Fruit fly (Drosophila melanogaster): ENCODE measurements around the gene Npc2d.

Npc2d gene

dm6 chr3R:10100498-10101196 is 44.8 kb upstream of the Npc2d start (continued):
- TF ChIP-seq ara (GFP tag; IDR thresholded peaks at IDR 0.05), result 0 out of 2 replicates have a peak, but pooled peaks have one; percentile 7
- no peak for TF ChIP-seq fd102C (GFP tag; optimal IDR thresholded peaks at IDR 0.05)
- TF ChIP-seq CG12236 (GFP tag; optimal IDR thresholded peaks at IDR 0.05), result no peak
- peak; percentile 33 for TF ChIP-seq Six4 (GFP tag; optimal IDR thresholded peaks at IDR 0.05)
- TF ChIP-seq ase (GFP tag; IDR thresholded peaks at IDR 0.05), result peak; percentile 45; the same call in 1 of the 3 replicates
- TF ChIP-seq slp2 (GFP tag; optimal IDR thresholded peaks at IDR 0.05), result no peak
- TF ChIP-seq CG34224 (GFP tag; IDR thresholded peaks at IDR 0.05; ENCODE audit: partially characterized antibody), result no peak
- no peak for TF ChIP-seq Eip74EF (GFP tag; optimal IDR thresholded peaks at IDR 0.05)
- TF ChIP-seq gt (GFP tag; IDR thresholded peaks at IDR 0.05), result no peak
- peak; percentile 81 for TF ChIP-seq ci (GFP tag; IDR thresholded peaks at IDR 0.05)
- TF ChIP-seq pzg (GFP tag; optimal IDR thresholded peaks at IDR 0.05), result peak; percentile 42
- TF ChIP-seq CG7357 (GFP tag; IDR thresholded peaks at IDR 0.05), result no peak
- no peak for TF ChIP-seq Atf-2 (GFP tag; optimal IDR thresholded peaks at IDR 0.05)
- peak; percentile 63 for TF ChIP-seq D19B (GFP tag; optimal IDR thresholded peaks at IDR 0.05)
- no peak for TF ChIP-seq CG1602 (GFP tag; optimal IDR thresholded peaks at IDR 0.05)
- TF ChIP-seq CG17829 (tag; optimal IDR thresholded peaks at IDR 0.05), result peak; percentile 25
- no peak for TF ChIP-seq CG7963 (GFP tag; IDR thresholded peaks at IDR 0.05; ENCODE audit: partially characterized antibody)
- no peak for TF ChIP-seq CG15479 (GFP tag; optimal IDR thresholded peaks at IDR 0.05)
- TF ChIP-seq CG3847 (GFP tag; IDR thresholded peaks at IDR 0.05), result 0 out of 2 replicates have a peak, but pooled peaks have one; percentile 35
- no peak for TF ChIP-seq CG16815 (GFP tag; optimal IDR thresholded peaks at IDR 0.05)
- no peak for TF ChIP-seq CG11696 (GFP tag; IDR thresholded peaks at IDR 0.05)
- peak; percentile 52 for TF ChIP-seq tin (GFP tag; optimal IDR thresholded peaks at IDR 0.05)
- TF ChIP-seq crol (GFP tag; IDR thresholded peaks at IDR 0.05), result peak; percentile 98
- TF ChIP-seq CG18011 (GFP tag; optimal IDR thresholded peaks at IDR 0.05), result no peak
- no peak for TF ChIP-seq zf30C (GFP tag; optimal IDR thresholded peaks at IDR 0.05)
- TF ChIP-seq CG42726 (GFP tag; IDR thresholded peaks at IDR 0.05; ENCODE audit: partially characterized antibody), result peak; percentile 44; the same call in 1 of the 2 replicates
- TF ChIP-seq HHEX (GFP tag; optimal IDR thresholded peaks at IDR 0.05), result peak; percentile 28
- peak; percentile 93 for TF ChIP-seq CG3065 (GFP tag; optimal IDR thresholded peaks at IDR 0.05)
- no peak for TF ChIP-seq croc (GFP tag; conservative IDR thresholded peaks at IDR 0.05)
- TF ChIP-seq CG10979 (tag; optimal IDR thresholded peaks at IDR 0.05), result no peak
- TF ChIP-seq Sox102F (GFP tag; optimal IDR thresholded peaks at IDR 0.05), result peak; percentile 31
- TF ChIP-seq E2f2 (GFP tag; IDR thresholded peaks at IDR 0.05), result peak; percentile 27; the same call in 1 of the 2 replicates
- TF ChIP-seq CG30431 (GFP tag; optimal IDR thresholded peaks at IDR 0.05), result no peak
- TF ChIP-seq fru (optimal IDR thresholded peaks at IDR 0.05), result no peak
- TF ChIP-seq br (optimal IDR thresholded peaks at IDR 0.05), result no peak
- TF ChIP-seq gem (tag; optimal IDR thresholded peaks at IDR 0.05), result peak; percentile 35
- TF ChIP-seq grau (tag; optimal IDR thresholded peaks at IDR 0.05), result peak; percentile 36
- no peak for TF ChIP-seq Atf3 (GFP tag; optimal IDR thresholded peaks at IDR 0.05)
- no peak for TF ChIP-seq dimm (GFP tag; IDR thresholded peaks at IDR 0.05)
- TF ChIP-seq z (GFP tag; IDR thresholded peaks at IDR 0.05), result no peak
- TF ChIP-seq Max (GFP tag; optimal IDR thresholded peaks at IDR 0.05), result peak; percentile 16
- TF ChIP-seq CG2129 (GFP tag; IDR thresholded peaks at IDR 0.05; ENCODE audit: partially characterized antibody), result no peak
- TF ChIP-seq Dp (GFP tag; optimal IDR thresholded peaks at IDR 0.05), result peak; percentile 36
- peak; percentile 90; the same call in 2 of the 3 replicates for TF ChIP-seq CG2199 (GFP tag; IDR thresholded peaks at IDR 0.05)
- peak; percentile 94 for TF ChIP-seq Med (GFP tag)
- TF ChIP-seq Vsx1 (GFP tag; optimal IDR thresholded peaks at IDR 0.05), result no peak
- TF ChIP-seq knrl (GFP tag; IDR thresholded peaks at IDR 0.05; ENCODE audit: partially characterized antibody), result no peak; the same call in 2 of the 3 replicates
- no peak for TF ChIP-seq Bdp1 (GFP tag; optimal IDR thresholded peaks at IDR 0.05)
- TF ChIP-seq Dbx (GFP tag; IDR thresholded peaks at IDR 0.05), result peak; percentile 77; the same call in 2 of the 3 replicates
- peak; percentile 10 for TF ChIP-seq nmo (GFP tag; optimal IDR thresholded peaks at IDR 0.05)
